Worm (Caenorhabditis elegans): ENCODE results near the gene F23A7.5.

- TF ChIP-seq unc-39 (tag; optimal IDR thresholded peaks at IDR 0.05) = no peak
- no peak for TF ChIP-seq fos-1 (tag; optimal IDR thresholded peaks at IDR 0.05)
- no peak for TF ChIP-seq ama-1 (optimal IDR thresholded peaks at IDR 0.05)
- TF ChIP-seq unc-62 (GFP tag; optimal IDR thresholded peaks at IDR 0.05 in 1 of 2) = no peak
- TF ChIP-seq unc-62 (tag; optimal IDR thresholded peaks at IDR 0.05) = no peak
- TF ChIP-seq lin-13 (GFP tag; optimal IDR thresholded peaks at IDR 0.05) = no peak
Measured at ce11 chrX:16269969-16270368, 41.2 kb downstream of the F23A7.5 start, which contains the start of gene ifa-3.
